Worm (Caenorhabditis elegans): ENCODE data around the gene acly-1.

- TF ChIP-seq pqm-1 (tag; optimal IDR thresholded peaks at IDR 0.05): no peak
- TF ChIP-seq nhr-77 (tag; optimal IDR thresholded peaks at IDR 0.05): no peak
- no peak for TF ChIP-seq mdl-1 (tag; optimal IDR thresholded peaks at IDR 0.05)
- TF ChIP-seq ceh-82 (tag; optimal IDR thresholded peaks at IDR 0.05): no peak
- TF ChIP-seq nhr-28 (tag; optimal IDR thresholded peaks at IDR 0.05): no peak
- no peak for TF ChIP-seq elt-3 (tag; optimal IDR thresholded peaks at IDR 0.05)
- TF ChIP-seq nhr-11 (tag; optimal IDR thresholded peaks at IDR 0.05): no peak
- TF ChIP-seq lir-3 (tag; optimal IDR thresholded peaks at IDR 0.05; ENCODE audit: poor library complexity): no peak
- no peak for TF ChIP-seq unc-86 (tag; optimal IDR thresholded peaks at IDR 0.05)
- TF ChIP-seq unc-62 (GFP tag; optimal IDR thresholded peaks at IDR 0.05): no peak
- no peak for TF ChIP-seq zag-1 (tag; optimal IDR thresholded peaks at IDR 0.05)
- TF ChIP-seq nhr-12 (tag; optimal IDR thresholded peaks at IDR 0.05): no peak
- no peak for TF ChIP-seq fkh-10 (GFP tag; optimal IDR thresholded peaks at IDR 0.05)
- no peak for TF ChIP-seq tlp-1 (tag; optimal IDR thresholded peaks at IDR 0.05)
Measured at ce11 chrX:1497581-1497980, 18.2 kb downstream of the acly-1 start, which contains the start of gene F09E10.6.
